Fruit fly (Drosophila melanogaster) whole organism, embryonic: Measurements from ENCODE around the gene CG43131.

ENCODE experiments used
- Aef1 ChIP-seq: fragments of 200-800 bp; sonication (Bioruptor generic); IDR thresholded peaks from 3 replicates; pipeline ENCODE4 v1.3.6; 2022; ENCODE audit warnings: missing biosample characterization, missing genetic modification characterization
- Atf3 ChIP-seq: fragments of 200-800 bp; sonication (Bioruptor generic); optimal IDR thresholded peaks from 3 replicates; lab custom pipeline; 2016; ENCODE audit warnings: missing biosample characterization, missing genetic modification characterization
- BtbVII ChIP-seq: fragments of 200-800 bp; sonication (Bioruptor generic); optimal IDR thresholded peaks from 3 replicates; lab custom pipeline; 2017; ENCODE audit warnings: missing biosample characterization, mild to moderate bottlenecking, missing genetic modification characterization
- CG1024 ChIP-seq: fragments of 200-800 bp; sonication (Bioruptor generic); IDR thresholded peaks from 2 replicates; pipeline ENCODE4 v1.3.6; 2022; ENCODE audit warnings: missing biosample characterization, missing genetic modification characterization
- CG10267 ChIP-seq: fragments of 200-800 bp; sonication (Bioruptor generic); optimal IDR thresholded peaks from 2 replicates; lab custom pipeline; 2018; ENCODE audit warnings: missing biosample characterization, mild to moderate bottlenecking, missing genetic modification characterization, moderate library complexity
- CG11093 ChIP-seq: fragments of 200-800 bp; sonication (Bioruptor generic); IDR thresholded peaks from 3 replicates; pipeline ENCODE4 v1.3.6; 2022; ENCODE audit warnings: missing biosample characterization, missing genetic modification characterization
- CG11695 ChIP-seq: fragments of 200-800 bp; sonication (Bioruptor generic); IDR thresholded peaks from 3 replicates; pipeline ENCODE4 v1.3.6; 2022; ENCODE audit warnings: missing biosample characterization, missing genetic modification characterization
- CG12219 ChIP-seq: fragments of 200-800 bp; sonication (Bioruptor generic); optimal IDR thresholded peaks from 3 replicates; lab custom pipeline; 2018; ENCODE audit warnings: missing biosample characterization, mild to moderate bottlenecking, missing genetic modification characterization
- CG15696 ChIP-seq: fragments of 200-800 bp; sonication (Bioruptor generic); optimal IDR thresholded peaks from 2 replicates; lab custom pipeline; 2019; ENCODE audit warnings: missing biosample characterization, mild to moderate bottlenecking, missing genetic modification characterization, moderate library complexity
- CG17361 ChIP-seq: fragments of 200-800 bp; sonication (Bioruptor generic); IDR thresholded peaks from 3 replicates; pipeline ENCODE4 v1.3.6; 2022; ENCODE audit warnings: missing biosample characterization, missing genetic modification characterization
- CG17802 ChIP-seq: fragments of 200-800 bp; sonication (Bioruptor generic); optimal IDR thresholded peaks from 2 replicates; lab custom pipeline; 2018; ENCODE audit warnings: missing biosample characterization, mild to moderate bottlenecking, missing genetic modification characterization, moderate library complexity
- CG18599 ChIP-seq: fragments of 200-800 bp; sonication (Bioruptor generic); optimal IDR thresholded peaks from 3 replicates; lab custom pipeline; 2017; ENCODE audit warnings: missing biosample characterization, missing genetic modification characterization, mild to moderate bottlenecking, moderate library complexity, missing genetic modification reagents
- CG3407 ChIP-seq: fragments of 200-800 bp; sonication (Bioruptor generic); optimal IDR thresholded peaks from 2 replicates; lab custom pipeline; 2018; ENCODE audit warnings: missing biosample characterization, mild to moderate bottlenecking, missing genetic modification characterization
- CG3726 ChIP-seq: fragments of 200-800 bp; sonication (Bioruptor generic); IDR thresholded peaks from 3 replicates; pipeline ENCODE4, ENCODE4 v1.3.6; 2022; ENCODE audit warnings: missing biosample characterization, missing genetic modification characterization
- CG4424 ChIP-seq: fragments of 200-800 bp; sonication (Bioruptor generic); optimal IDR thresholded peaks from 3 replicates; lab custom pipeline; 2016; ENCODE audit warnings: missing biosample characterization, missing genetic modification characterization
- CG6654 ChIP-seq: fragments of 200-800 bp; sonication (Bioruptor generic); optimal IDR thresholded peaks from 2 replicates; lab custom pipeline; 2017; ENCODE audit warnings: missing biosample characterization, mild to moderate bottlenecking, missing genetic modification characterization
- CG6765 ChIP-seq: fragments of 200-800 bp; sonication (Bioruptor generic); optimal IDR thresholded peaks from 3 replicates; lab custom pipeline; 2017; ENCODE audit warnings: missing biosample characterization, mild to moderate bottlenecking, missing genetic modification characterization
- CG6813 ChIP-seq: fragments of 200-800 bp; sonication (Bioruptor generic); optimal IDR thresholded peaks from 2 replicates; lab custom pipeline; 2017; ENCODE audit warnings: missing biosample characterization, missing genetic modification characterization, mild to moderate bottlenecking, moderate library complexity, missing genetic modification reagents
- CG7357 ChIP-seq: fragments of 200-800 bp; sonication (Bioruptor generic); IDR thresholded peaks from 3 replicates; pipeline ENCODE4 v1.3.6; 2022; ENCODE audit warnings: missing biosample characterization, missing genetic modification characterization
- CG7963 ChIP-seq: fragments of 200-800 bp; sonication (Bioruptor generic); IDR thresholded peaks from 3 replicates; pipeline ENCODE4 v1.3.6; 2022; ENCODE audit warnings: missing biosample characterization, missing genetic modification characterization; ENCODE audit not compliant: partially characterized antibody
- Camta ChIP-seq: fragments of 200-800 bp; sonication (Bioruptor generic); optimal IDR thresholded peaks from 2 replicates; lab custom pipeline; 2016; ENCODE audit warnings: missing biosample characterization, missing genetic modification characterization
- Dbx ChIP-seq: fragments of 200-800 bp; sonication (Bioruptor generic); IDR thresholded peaks from 3 replicates; pipeline ENCODE4 v1.3.6; 2022; ENCODE audit warnings: missing biosample characterization, missing genetic modification characterization
- ERR ChIP-seq: fragments of 200-800 bp; sonication (Bioruptor generic); optimal IDR thresholded peaks from 2 replicates; lab custom pipeline; 2016; ENCODE audit warnings: missing biosample characterization, missing genetic modification characterization
- H15 ChIP-seq: fragments of 200-800 bp; sonication (Bioruptor generic); IDR thresholded peaks from 3 replicates; pipeline ENCODE4 v1.3.6; 2022; ENCODE audit warnings: missing biosample characterization, missing genetic modification characterization
- HmgZ ChIP-seq: fragments of 200-800 bp; sonication (Bioruptor generic); optimal IDR thresholded peaks from 2 replicates; lab custom pipeline; 2018; ENCODE audit warnings: missing biosample characterization, mild to moderate bottlenecking, missing genetic modification characterization
- Hr39 ChIP-seq: fragments of >200 bp; optimal IDR thresholded peaks from 2 replicates; lab custom pipeline; 2017
- Meics ChIP-seq: fragments of 200-800 bp; sonication (Bioruptor generic); optimal IDR thresholded peaks from 2 replicates; lab custom pipeline; 2017; ENCODE audit warnings: missing biosample characterization, mild to moderate bottlenecking, missing genetic modification characterization
- Ptx1 ChIP-seq: fragments of 200-800 bp; sonication (Bioruptor generic); IDR thresholded peaks from 2 replicates; pipeline ENCODE4 v1.3.6; 2022; ENCODE audit warnings: missing biosample characterization, missing genetic modification characterization
- Ssrp ChIP-seq: fragments of 200-800 bp; sonication (Bioruptor generic); optimal IDR thresholded peaks from 2 replicates; lab custom pipeline; 2018; ENCODE audit warnings: missing biosample characterization, mild to moderate bottlenecking, missing genetic modification characterization, moderate library complexity
- bsh ChIP-seq, 2 experiments: fragments of 200-800 bp; sonication (Bioruptor generic); optimal IDR thresholded peaks; 2 replicates each; lab custom pipeline; 2017 to 2018; ENCODE audit warnings: mild to moderate bottlenecking in 2 of 2, missing biosample characterization in 2 of 2, missing genetic modification characterization in 2 of 2, moderate library complexity in 1 of 2
- cg ChIP-seq: fragments of 200-800 bp; sonication (Bioruptor generic); optimal IDR thresholded peaks from 3 replicates; lab custom pipeline; 2019; ENCODE audit warnings: missing biosample characterization, mild to moderate bottlenecking, missing genetic modification characterization, moderate library complexity
- chn ChIP-seq: fragments of 200-800 bp; sonication (Bioruptor generic); optimal IDR thresholded peaks from 2 replicates; lab custom pipeline; 2016; ENCODE audit warnings: missing biosample characterization, missing genetic modification characterization
- dm ChIP-seq: fragments of 200-800 bp; sonication (Bioruptor generic); optimal IDR thresholded peaks from 3 replicates; lab custom pipeline; 2016; ENCODE audit warnings: missing biosample characterization, missing genetic modification characterization
- dpn ChIP-seq, 2 experiments: fragments of 200-800 bp; sonication (Bioruptor generic); optimal IDR thresholded peaks; 3 replicates each; lab custom pipeline; 2016; ENCODE audit warnings: missing biosample characterization in 2 of 2, missing genetic modification characterization in 2 of 2
- esg ChIP-seq: fragments of 200-800 bp; sonication (Bioruptor generic); conservative IDR thresholded peaks from 2 replicates; pipeline ENCODE4 v1.3.6; 2022; ENCODE audit warnings: missing biosample characterization, missing genetic modification characterization
- exex ChIP-seq: fragments of 200-800 bp; sonication (Bioruptor generic); optimal IDR thresholded peaks from 4 replicates; lab custom pipeline; 2018; ENCODE audit warnings: missing biosample characterization, mild to moderate bottlenecking, missing genetic modification characterization, moderate library complexity
- gem ChIP-seq: fragments of 200-800 bp; sonication (Bioruptor generic); optimal IDR thresholded peaks from 2 replicates; lab custom pipeline; 2019; ENCODE audit warnings: missing biosample characterization, mild to moderate bottlenecking, missing genetic modification characterization, moderate library complexity
- ham ChIP-seq: fragments of 200-800 bp; sonication (Bioruptor generic); IDR thresholded peaks from 2 replicates; pipeline ENCODE4 v1.3.6; 2022; ENCODE audit warnings: missing biosample characterization, missing genetic modification characterization
- hb ChIP-seq: fragments of 200-800 bp; sonication (Bioruptor generic); IDR thresholded peaks from 3 replicates; pipeline ENCODE4 v1.3.6; 2022; ENCODE audit warnings: missing biosample characterization, missing genetic modification characterization; ENCODE audit not compliant: partially characterized antibody
- ken ChIP-seq: fragments of 200-800 bp; sonication (Bioruptor generic); IDR thresholded peaks from 3 replicates; pipeline ENCODE4 v1.3.6; 2022; ENCODE audit warnings: missing biosample characterization, missing genetic modification characterization
- lov ChIP-seq, 2 experiments: fragments of 200-800 bp in 1 of 2; fragments of >200 bp in 1 of 2; sonication (Bioruptor generic) in 1 of 2; IDR thresholded peaks in 1 of 2; optimal IDR thresholded peaks in 1 of 2; 2 replicates in 1 of 2; 3 replicates in 1 of 2; pipeline versions ENCODE4 v1.3.6 to Lab custom; 2017 to 2022; ENCODE audit warnings: missing biosample characterization in 1 of 2, missing genetic modification characterization in 1 of 2
- mam ChIP-seq: fragments of 200-800 bp; sonication (Bioruptor generic); optimal IDR thresholded peaks from 3 replicates; lab custom pipeline; 2016; ENCODE audit warnings: missing biosample characterization, missing genetic modification characterization
- nmo ChIP-seq: fragments of 200-800 bp; sonication (Bioruptor generic); optimal IDR thresholded peaks from 2 replicates; lab custom pipeline; 2018; ENCODE audit warnings: missing biosample characterization, mild to moderate bottlenecking, missing genetic modification characterization, moderate library complexity
- org-1 ChIP-seq: fragments of 200-800 bp; sonication (Bioruptor generic); optimal IDR thresholded peaks from 2 replicates; lab custom pipeline; 2017; ENCODE audit warnings: missing biosample characterization, missing genetic modification characterization
- pan ChIP-seq, 4 experiments: fragments of >200 bp in 3 of 4; fragments of 200-800 bp in 1 of 4; sonication (Bioruptor generic) in 1 of 4; optimal IDR thresholded peaks in 3 of 4; IDR thresholded peaks in 1 of 4; 2 replicates each; pipeline versions ENCODE4 v1.3.6 to Lab custom; 2017 to 2022; ENCODE audit warnings: missing biosample characterization in 2 of 4, missing genetic modification characterization in 2 of 4, mixed read lengths in 1 of 4
- pho ChIP-seq: fragments of 200-800 bp; sonication (Bioruptor generic); optimal IDR thresholded peaks from 2 replicates; lab custom pipeline; 2016; ENCODE audit warnings: missing biosample characterization, missing genetic modification characterization
- slou ChIP-seq: fragments of 200-800 bp; sonication (Bioruptor generic); optimal IDR thresholded peaks from 3 replicates; lab custom pipeline; 2016; ENCODE audit warnings: missing biosample characterization, missing genetic modification characterization
- trem ChIP-seq: fragments of 200-800 bp; optimal IDR thresholded peaks from 3 replicates; lab custom pipeline; 2019; ENCODE audit warnings: missing biosample characterization, mild to moderate bottlenecking, missing genetic modification characterization, moderate library complexity
- unpg ChIP-seq: fragments of 200-800 bp; sonication (Bioruptor generic); optimal IDR thresholded peaks from 3 replicates; lab custom pipeline; 2018; ENCODE audit warnings: missing biosample characterization, mild to moderate bottlenecking, missing genetic modification characterization, moderate library complexity
- yki ChIP-seq: fragments of >200 bp; optimal IDR thresholded peaks from 3 replicates; lab custom pipeline; 2018

CG43131 gene

dm6 chr3R:5108034-5108433, 944 bp downstream of the CG43131 start (continued):
- peak; percentile 85 for TF ChIP-seq CG12219
- peak; percentile 88 for TF ChIP-seq org-1 (GFP tag; lab: Kevin White, UChicago)
- TF ChIP-seq BtbVII = peak; percentile 93
- TF ChIP-seq pan (optimal IDR thresholded peaks at IDR 0.05; lab: Kevin White, UChicago) = no peak
- TF ChIP-seq pan (GFP tag; optimal IDR thresholded peaks at IDR 0.05 in 1 of 2, IDR thresholded peaks at IDR 0.05 in 1 of 2) = no peak
- peak; percentile 79 for TF ChIP-seq CG11695 (GFP tag; lab: Robert Waterston, UW)
- peak; percentile 50 for TF ChIP-seq mam (GFP tag; lab: Kevin White, UChicago)
- peak; percentile 63 to 86 for TF ChIP-seq dpn (GFP tag; optimal IDR thresholded peaks at IDR 0.05; lab: Kevin White, UChicago)
- TF ChIP-seq hb (GFP tag; lab: Robert Waterston, UW) = no peak
- peak; percentile 65 for TF ChIP-seq ERR (GFP tag; lab: Kevin White, UChicago)
- TF ChIP-seq Dbx (GFP tag; lab: Robert Waterston, UW) = peak; percentile 71; the same call in 2 of the 3 replicates
- peak; percentile 88 for TF ChIP-seq unpg (GFP tag; lab: Kevin White, UChicago)
- peak; percentile 67 for TF ChIP-seq trem (tag; lab: Kevin White, UChicago)
- TF ChIP-seq CG7963 (GFP tag; lab: Robert Waterston, UW) = no peak
- peak; percentile 95 for TF ChIP-seq CG15696 (tag; lab: Kevin White, UChicago)
- TF ChIP-seq CG11093 (GFP tag; lab: Robert Waterston, UW) = peak; percentile 35; the same call in 1 of the 3 replicates
- peak; percentile 54 for TF ChIP-seq chn
- TF ChIP-seq H15 (GFP tag; lab: Robert Waterston, UW) = 0 out of 3 replicates have a peak, but pooled peaks have one; percentile 32
- TF ChIP-seq HmgZ (tag; lab: Kevin White, UChicago) = peak; percentile 91
- peak; percentile 77 for TF ChIP-seq slou (GFP tag; lab: Kevin White, UChicago)
- peak; percentile 47; the same call in 1 of the 3 replicates for TF ChIP-seq CG7357 (GFP tag; lab: Robert Waterston, UW)
- peak; percentile 87 for TF ChIP-seq Meics (GFP tag; lab: Kevin White, UChicago)
- peak; percentile 95 for TF ChIP-seq CG18599 (GFP tag; lab: Kevin White, UChicago)
- peak; percentile 9 for TF ChIP-seq cg
- TF ChIP-seq Aef1 (GFP tag; lab: Robert Waterston, UW) = no peak
- peak; percentile 94 for TF ChIP-seq CG3407 (GFP tag; lab: Kevin White, UChicago)
- no peak for TF ChIP-seq lov (optimal IDR thresholded peaks at IDR 0.05; lab: Kevin White, UChicago)
- peak; percentile 88; the same call in 2 of the 3 replicates for TF ChIP-seq lov (GFP tag; IDR thresholded peaks at IDR 0.05; lab: Robert Waterston, UW)
- TF ChIP-seq gem (tag; lab: Kevin White, UChicago) = peak; percentile 86
- TF ChIP-seq Camta (GFP tag; lab: Kevin White, UChicago) = peak; percentile 85
- peak in 1 of 2 experiments; percentile 94 for TF ChIP-seq bsh (GFP tag; optimal IDR thresholded peaks at IDR 0.05; lab: Kevin White, UChicago)
- peak; percentile 82 for TF ChIP-seq pho (GFP tag; lab: Kevin White, UChicago)
- TF ChIP-seq CG10267 (tag; lab: Kevin White, UChicago) = peak; percentile 70
- peak; percentile 18 for TF ChIP-seq CG17802
- TF ChIP-seq exex (tag; lab: Kevin White, UChicago) = peak; percentile 70
- no peak for TF ChIP-seq CG3726 (GFP tag; lab: Robert Waterston, UW)
- TF ChIP-seq yki (lab: Kevin White, UChicago) = no peak
- TF ChIP-seq Atf3 = peak; percentile 69
- TF ChIP-seq Ssrp (tag; lab: Kevin White, UChicago) = peak; percentile 33
- TF ChIP-seq CG6654 = peak; percentile 57
- TF ChIP-seq dm (GFP tag; lab: Kevin White, UChicago) = peak; percentile 36
- TF ChIP-seq CG1024 (GFP tag; lab: Robert Waterston, UW) = peak; percentile 36; the same call in 1 of the 2 replicates
- no peak for TF ChIP-seq esg (GFP tag; lab: Robert Waterston, UW)
- TF ChIP-seq Hr39 (lab: Kevin White, UChicago) = no peak
- peak; percentile 64 for TF ChIP-seq nmo (GFP tag; lab: Kevin White, UChicago)
- TF ChIP-seq CG6813 (GFP tag; lab: Kevin White, UChicago) = peak; percentile 97
- TF ChIP-seq CG17361 = peak; percentile 89
- TF ChIP-seq CG4424 (GFP tag; lab: Kevin White, UChicago) = peak; percentile 61
- peak; percentile 85 for TF ChIP-seq CG6765 (GFP tag; lab: Kevin White, UChicago)
- 0 out of 3 replicates have a peak, but pooled peaks have one; percentile 41 for TF ChIP-seq ken (GFP tag; lab: Robert Waterston, UW)
- TF ChIP-seq Ptx1 (GFP tag; lab: Robert Waterston, UW) = no peak
- TF ChIP-seq ham (GFP tag; lab: Robert Waterston, UW) = no peak
